Worm (Caenorhabditis elegans): ENCODE results near the gene cutl-2.

ce11 chrII:9677470-9677869, 47.0 kb downstream of the cutl-2 start:
- TF ChIP-seq nhr-28 (tag; optimal IDR thresholded peaks at IDR 0.05) (no peak), skn-1 (tag; optimal IDR thresholded peaks at IDR 0.05) (no peak), nhr-23 (tag; optimal IDR thresholded peaks at IDR 0.05) (no peak), egl-5 (tag; optimal IDR thresholded peaks at IDR 0.05) (no peak), aly-2 (tag; optimal IDR thresholded peaks at IDR 0.05) (no peak), lin-39 (tag; optimal IDR thresholded peaks at IDR 0.05) (no peak), pha-4 (tag; optimal IDR thresholded peaks at IDR 0.05) (no peak), fkh-10 (GFP tag; optimal IDR thresholded peaks at IDR 0.05) (no peak), tbx-2 (tag; optimal IDR thresholded peaks at IDR 0.05) (no peak), eor-1 (tag; optimal IDR thresholded peaks at IDR 0.05) (no peak), nhr-11 (tag; optimal IDR thresholded peaks at IDR 0.05) (no peak), ceh-82 (tag; optimal IDR thresholded peaks at IDR 0.05) (no peak), nhr-76 (tag; optimal IDR thresholded peaks at IDR 0.05) (no peak), nhr-12 (tag; optimal IDR thresholded peaks at IDR 0.05) (no peak)
